Worm (Caenorhabditis elegans): ENCODE measurements around the gene srab-9.

DNA sequence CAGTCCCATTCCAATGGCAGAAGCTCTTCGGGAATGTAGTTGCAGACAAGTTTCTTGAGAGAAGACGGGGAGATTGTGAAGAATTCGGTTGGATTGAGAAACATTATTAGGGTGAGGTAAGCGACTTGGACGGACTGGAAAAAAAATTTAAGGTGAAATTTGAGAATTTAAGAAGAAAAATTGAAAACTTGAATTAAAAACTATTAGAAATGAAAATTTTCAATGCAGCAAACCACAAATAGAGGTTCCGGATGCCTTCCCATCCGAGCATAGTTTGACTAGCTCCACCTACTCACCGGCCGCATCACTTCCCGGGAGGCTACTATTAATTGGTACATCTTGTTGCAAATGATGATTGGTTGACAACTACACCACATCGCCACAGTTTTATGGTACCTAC, 27.3 kb downstream of the srab-9 start, which contains the start of gene Y73C8C.8:
- TF ChIP-seq lsy-2 (tag; optimal IDR thresholded peaks at IDR 0.05) (no peak), ztf-11 (tag; optimal IDR thresholded peaks at IDR 0.05) (no peak), blmp-1 (tag; optimal IDR thresholded peaks at IDR 0.05) (no peak), nhr-2 (tag; optimal IDR thresholded peaks at IDR 0.05) (no peak), nhr-237 (tag; optimal IDR thresholded peaks at IDR 0.05) (no peak)

Measured in whole organism, mixed stage, embryonic.